Worm (Caenorhabditis elegans) whole organism, L4 larva: ENCODE data around the gene chil-25.

ENCODE experiments used
- lin-39 ChIP-seq: fragments of 150-350 bp; optimal IDR thresholded peaks from 2 replicates; lab custom pipeline; 2014; ENCODE audit warnings: missing biosample characterization, missing genetic modification reagents, missing genetic modification characterization
- mdl-1 ChIP-seq, 2 experiments: fragments of 150-350 bp in 1 of 2; sonication (generic microtip) in 1 of 2; optimal IDR thresholded peaks; 2 replicates each; lab custom pipeline; 2014 to 2017; ENCODE audit warnings: missing biosample characterization in 2 of 2, missing genetic modification characterization in 2 of 2
- php-3 ChIP-seq: fragments of 200-800 bp; sonication (Bioruptor generic); IDR thresholded peaks from 2 replicates; pipeline ENCODE4 v1.3.6; 2022; ENCODE audit warnings: missing genetic modification reagents, missing genetic modification characterization, missing compliant biosample characterization

- no peak for TF ChIP-seq mdl-1 (tag; optimal IDR thresholded peaks at IDR 0.05; lab: Kevin White, UChicago)
- TF ChIP-seq lin-39, result no peak
- no peak for TF ChIP-seq php-3
Measured at ce11 chrII:9490589-9490988, 16.3 kb upstream of the chil-25 start.
